Worm (Caenorhabditis elegans) whole organism, dauer: Measurements from ENCODE around the gene Y37A1A.2.

Source experiments
- unc-62 ChIP-seq: sonication (generic microtip); optimal IDR thresholded peaks from 2 replicates; lab custom pipeline; 2017; ENCODE audit warnings: missing biosample characterization, missing genetic modification reagents, missing genetic modification characterization

Gene Y37A1A.2

DNA sequence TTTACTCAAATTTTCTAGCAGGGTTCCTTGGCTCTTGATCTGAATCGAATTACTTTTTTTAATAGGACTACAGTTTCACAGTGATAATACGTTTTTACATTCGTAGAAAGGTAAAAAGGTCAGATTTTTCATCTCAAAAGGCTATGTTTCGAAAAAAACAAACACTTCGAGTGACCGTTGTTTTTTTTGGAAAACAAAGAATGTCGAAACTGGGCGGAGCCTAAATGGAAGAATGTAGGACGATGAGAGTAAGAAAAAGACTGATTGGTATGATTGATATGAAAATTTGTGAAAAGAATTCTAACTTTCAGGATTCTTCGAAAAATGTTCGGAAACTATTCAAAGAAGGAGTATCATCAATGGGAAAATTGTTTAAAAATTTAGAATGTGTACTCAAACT is at the start of gene Y37A1A.2:
TSS of gene Y37A1A.2 (minus strand) at position 101 of the 400 bp plus-strand sequence.
- TF ChIP-seq unc-62 (GFP tag; lab: Kevin White, UChicago) = no peak

DNA sequence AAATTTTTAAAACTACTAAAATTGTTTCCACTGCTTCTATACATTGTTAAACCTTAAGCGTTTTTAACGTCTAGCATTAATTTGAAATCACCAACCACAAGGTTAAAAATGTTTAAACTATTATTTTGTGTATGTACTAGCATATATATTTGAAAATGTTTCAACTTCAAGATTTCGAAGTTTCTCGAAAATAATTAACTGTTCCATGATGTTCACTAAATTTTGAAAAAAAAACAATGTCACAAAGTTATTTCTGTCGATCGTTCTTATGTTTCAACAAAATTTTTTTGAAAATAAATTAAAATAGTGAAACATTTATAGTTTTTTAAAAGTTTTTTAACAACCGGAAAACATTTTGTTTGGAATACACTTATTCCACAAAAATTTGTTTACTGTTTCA is 41.7 kb upstream of the Y37A1A.2 start:
- no peak for TF ChIP-seq unc-62 (GFP tag; lab: Kevin White, UChicago)

DNA sequence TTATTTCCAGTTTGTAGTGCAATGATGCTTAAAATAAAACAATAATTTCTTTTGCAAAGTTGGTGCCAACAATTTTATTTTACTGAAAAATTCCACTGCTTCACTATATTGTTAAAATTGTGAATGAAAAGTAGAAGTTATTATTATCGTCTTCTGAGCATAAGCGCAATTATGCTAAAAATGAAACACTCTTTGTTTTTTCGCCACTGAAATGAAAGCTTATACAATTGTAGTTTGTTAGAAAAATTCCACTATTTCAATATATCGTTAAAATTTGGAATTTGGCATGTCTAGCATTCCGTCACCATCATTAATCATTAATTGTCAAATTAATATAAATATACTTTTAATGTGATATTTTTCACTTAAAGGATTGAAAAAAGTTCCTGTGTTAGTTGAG is 41.1 kb upstream of the Y37A1A.2 start:
- TF ChIP-seq unc-62 (GFP tag; lab: Kevin White, UChicago) = no peak

DNA sequence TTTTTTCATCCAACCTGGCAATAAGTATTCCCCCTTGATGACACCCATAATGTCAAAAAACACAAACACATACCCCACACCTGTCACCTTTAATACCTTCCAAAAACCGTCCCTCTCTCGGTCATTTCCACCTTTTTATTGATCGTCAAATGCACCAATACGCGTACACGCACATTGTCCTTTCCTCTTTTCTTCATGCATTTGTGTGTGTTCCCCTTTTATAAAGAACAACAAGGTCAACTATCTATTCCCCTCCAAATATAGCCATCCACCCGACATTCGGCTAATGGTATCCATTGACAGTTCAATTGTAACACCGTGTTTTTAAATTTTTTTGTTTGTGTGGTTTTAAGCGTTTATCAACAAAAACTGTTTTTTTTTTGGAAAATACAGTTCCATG is 32.4 kb upstream of the Y37A1A.2 start:
- TF ChIP-seq unc-62 (GFP tag; lab: Kevin White, UChicago) = no peak

DNA sequence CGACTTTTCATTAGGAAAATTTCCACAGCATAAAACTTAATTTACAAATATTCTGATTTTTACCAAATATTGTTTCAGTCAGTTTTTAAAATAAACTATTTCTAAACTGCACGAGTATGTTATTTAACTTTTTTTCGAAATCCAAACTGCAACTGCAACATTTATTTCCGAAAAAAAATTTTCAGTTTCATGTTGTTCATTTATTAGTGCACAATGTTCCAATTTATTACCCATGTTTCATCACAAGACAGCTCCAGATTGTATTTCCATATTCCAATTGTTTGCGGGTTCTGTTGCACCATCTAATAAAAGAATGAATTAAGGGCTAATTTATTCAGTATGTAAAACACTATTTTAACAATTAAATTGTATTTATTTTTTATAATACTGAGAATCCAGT is 28.8 kb upstream of the Y37A1A.2 start:
- no peak for TF ChIP-seq unc-62 (GFP tag; lab: Kevin White, UChicago)

DNA sequence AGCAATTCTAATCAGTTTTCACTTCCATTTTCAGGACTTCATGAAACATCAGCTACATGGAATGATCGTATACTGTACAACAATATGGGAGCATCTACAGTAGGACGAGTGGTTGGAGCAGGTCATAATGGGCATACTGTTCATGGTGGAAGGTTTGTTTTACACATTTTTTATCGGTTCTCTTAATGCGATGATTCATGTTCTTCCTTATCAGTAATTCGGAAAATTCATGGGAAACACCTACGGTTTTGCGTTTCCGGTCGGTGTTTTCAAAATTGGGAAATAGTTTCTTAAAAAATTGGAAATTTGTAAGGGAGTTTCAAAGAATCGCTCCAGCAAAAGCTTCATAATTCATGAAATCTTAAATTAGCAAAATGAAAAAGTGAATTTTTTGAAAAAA is 28.0 kb upstream of the Y37A1A.2 start:
- no peak for TF ChIP-seq unc-62 (GFP tag; lab: Kevin White, UChicago)

DNA sequence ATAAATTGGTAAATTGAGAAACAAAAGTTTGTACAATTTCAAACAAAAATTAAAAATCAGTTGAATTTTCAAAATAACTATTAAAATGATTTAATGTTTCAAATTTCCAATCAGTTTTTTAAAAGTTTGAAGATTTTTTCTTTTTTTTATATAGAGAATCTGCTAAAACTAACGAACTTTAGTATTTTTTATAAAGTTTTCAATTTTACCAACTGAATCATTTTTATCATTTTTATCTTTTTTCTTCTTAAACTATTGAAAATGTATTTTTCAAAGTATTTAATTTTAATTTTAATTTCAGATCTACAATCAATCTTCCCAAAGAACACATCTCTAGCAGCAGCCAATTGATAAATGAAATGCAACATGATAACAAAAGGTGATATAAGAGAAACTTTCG is 21.3 kb upstream of the Y37A1A.2 start, which contains the start of gene Y37A1A.4:
TSS of gene Y37A1A.4 (plus strand) at position 301 of the 400 bp plus-strand sequence.
- no peak for TF ChIP-seq unc-62 (GFP tag; lab: Kevin White, UChicago)

DNA sequence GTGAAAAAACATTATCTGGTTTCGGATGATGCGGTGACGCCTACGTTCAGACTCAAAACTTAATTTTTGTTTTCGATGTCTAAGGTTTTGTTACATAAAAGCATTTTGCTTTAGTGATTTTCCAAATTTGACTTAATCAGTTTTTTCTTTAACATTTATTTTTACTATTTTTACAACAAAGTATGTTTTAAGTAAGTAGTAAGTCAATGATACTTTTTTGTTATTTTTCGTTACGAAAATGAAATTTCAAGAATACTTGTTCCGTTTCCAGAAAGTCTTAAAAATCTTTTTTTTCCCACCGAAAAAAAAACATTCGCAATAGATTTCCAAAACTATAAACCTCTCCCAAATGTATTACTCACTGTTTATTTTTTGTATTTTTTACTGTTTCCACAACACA is 14.8 kb upstream of the Y37A1A.2 start:
- TF ChIP-seq unc-62 (GFP tag; lab: Kevin White, UChicago) = no peak

DNA sequence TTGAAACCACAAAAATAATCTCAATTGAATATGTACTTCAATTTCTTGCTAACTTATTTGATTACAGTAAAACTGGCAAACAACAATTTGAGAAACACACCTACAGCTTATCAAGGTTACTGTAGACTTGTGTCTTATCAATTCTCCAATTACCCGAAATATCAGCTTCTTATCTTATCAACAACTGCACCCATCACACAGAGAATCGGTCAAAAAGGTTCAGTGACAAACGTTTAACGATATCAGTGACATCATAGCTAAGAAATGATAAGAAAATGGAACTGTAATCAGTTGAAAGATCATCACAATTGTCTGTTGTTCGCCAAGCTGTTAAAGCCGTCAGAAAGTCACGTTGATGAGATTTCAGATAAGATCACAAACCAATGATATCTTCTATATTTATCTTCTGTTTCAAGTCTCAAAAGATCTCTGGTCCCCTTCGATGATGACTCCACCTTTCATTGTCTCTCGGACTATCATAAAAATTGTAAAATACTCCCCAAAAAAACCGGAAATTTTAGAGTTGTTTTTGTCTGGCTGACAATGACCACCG is 6.5 kb upstream of the Y37A1A.2 start:
- TF ChIP-seq unc-62 (GFP tag; lab: Kevin White, UChicago) = no peak

DNA sequence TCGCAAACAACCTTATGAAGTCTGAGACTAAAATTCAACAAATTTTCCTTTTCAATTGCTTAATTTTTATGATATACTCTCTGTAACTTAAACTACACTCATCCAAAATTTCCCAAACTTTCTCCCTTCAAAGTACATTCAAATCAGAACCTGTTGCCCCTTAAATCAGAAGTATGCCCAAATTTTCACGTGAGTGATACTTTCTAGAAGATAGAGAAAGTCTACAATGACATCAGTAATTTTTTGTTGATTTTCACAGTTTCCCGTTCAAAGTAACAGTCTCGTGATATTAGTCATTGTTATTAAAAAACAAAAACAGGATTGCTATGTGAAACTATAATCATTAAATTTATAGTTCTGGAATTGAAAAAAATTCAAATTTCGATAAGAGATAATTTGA is 1.9 kb downstream of the Y37A1A.2 start:
- no peak for TF ChIP-seq unc-62 (GFP tag; lab: Kevin White, UChicago)

DNA sequence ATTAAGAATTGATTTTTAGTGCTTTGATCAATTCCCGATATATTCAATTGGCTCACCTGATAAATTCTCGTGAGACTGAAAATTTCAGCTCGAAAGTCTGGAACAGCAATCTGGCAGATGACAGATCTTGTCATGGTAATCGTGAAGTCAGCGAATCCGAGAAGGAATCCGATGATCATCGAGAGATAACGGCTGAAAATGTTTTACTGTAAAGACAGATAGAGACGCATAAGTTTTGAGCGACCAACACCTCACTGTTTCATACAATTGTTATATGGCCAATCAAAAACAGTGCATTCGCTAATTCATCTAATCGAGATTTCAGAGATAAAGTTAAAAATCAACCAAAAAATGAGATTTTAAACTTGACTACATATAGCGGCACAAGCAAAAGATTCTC is 6.5 kb downstream of the Y37A1A.2 start:
- TF ChIP-seq unc-62 (GFP tag; lab: Kevin White, UChicago) = no peak

DNA sequence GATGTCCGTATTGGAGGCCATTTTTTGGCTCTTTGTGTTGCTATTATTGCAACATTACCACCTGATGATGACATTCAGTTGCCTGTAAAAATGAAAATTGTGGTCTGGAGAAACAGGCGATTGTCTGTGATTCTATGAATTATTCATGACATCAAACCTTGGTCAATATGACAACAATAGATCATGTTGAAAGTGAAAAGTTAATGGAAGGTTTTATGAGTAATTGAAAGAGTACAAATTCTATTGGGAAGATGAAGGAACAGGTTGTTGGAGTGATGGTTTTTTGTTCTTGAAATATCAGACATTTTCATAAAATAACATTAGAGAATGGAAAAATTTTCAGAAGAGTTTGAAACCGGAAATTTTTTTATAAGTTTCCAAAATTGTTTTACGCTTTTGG is 10.1 kb downstream of the Y37A1A.2 start, which contains the start of gene Y37A1A.3:
TSS of gene Y37A1A.3 (minus strand) at position 101 of the 400 bp plus-strand sequence.
- TF ChIP-seq unc-62 (GFP tag; lab: Kevin White, UChicago) = no peak

DNA sequence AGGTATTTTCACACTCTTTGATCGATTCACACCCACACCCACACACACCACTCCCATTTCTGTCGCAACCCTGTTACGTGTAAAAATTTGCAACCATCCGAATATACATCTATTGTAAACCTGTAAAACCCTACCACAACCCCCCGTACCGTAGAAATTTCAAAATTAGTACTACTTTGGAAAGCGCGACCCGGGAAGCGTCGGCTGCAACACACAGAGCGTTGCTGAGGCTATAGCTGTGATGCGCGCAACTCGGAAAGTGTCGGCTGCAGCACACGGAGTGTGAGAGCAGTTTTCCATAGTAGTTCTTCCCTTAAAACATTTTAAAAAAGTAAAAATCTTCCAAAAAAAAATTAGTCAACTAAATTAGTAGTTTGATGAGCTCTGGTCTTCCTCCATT is 19.7 kb downstream of the Y37A1A.2 start:
- TF ChIP-seq unc-62 (GFP tag; lab: Kevin White, UChicago) = no peak

DNA sequence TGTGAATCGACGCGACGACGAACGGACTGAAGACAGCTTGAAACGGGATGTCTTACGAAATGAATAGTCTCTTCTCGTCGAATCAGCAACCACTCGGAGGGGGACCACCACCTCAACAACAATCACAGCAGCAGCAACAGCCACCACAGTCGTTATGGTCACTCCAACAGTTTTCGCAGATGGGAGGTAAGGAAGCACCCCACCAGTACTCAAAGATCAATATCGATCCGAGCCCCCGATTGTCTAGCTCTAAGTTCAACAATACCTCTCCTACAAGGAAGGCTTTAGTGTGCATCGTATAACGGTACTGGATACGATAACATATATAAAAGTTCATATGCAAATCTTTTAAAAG is 24.7 kb downstream of the Y37A1A.2 start:
- TF ChIP-seq unc-62 (GFP tag; lab: Kevin White, UChicago) = no peak

DNA sequence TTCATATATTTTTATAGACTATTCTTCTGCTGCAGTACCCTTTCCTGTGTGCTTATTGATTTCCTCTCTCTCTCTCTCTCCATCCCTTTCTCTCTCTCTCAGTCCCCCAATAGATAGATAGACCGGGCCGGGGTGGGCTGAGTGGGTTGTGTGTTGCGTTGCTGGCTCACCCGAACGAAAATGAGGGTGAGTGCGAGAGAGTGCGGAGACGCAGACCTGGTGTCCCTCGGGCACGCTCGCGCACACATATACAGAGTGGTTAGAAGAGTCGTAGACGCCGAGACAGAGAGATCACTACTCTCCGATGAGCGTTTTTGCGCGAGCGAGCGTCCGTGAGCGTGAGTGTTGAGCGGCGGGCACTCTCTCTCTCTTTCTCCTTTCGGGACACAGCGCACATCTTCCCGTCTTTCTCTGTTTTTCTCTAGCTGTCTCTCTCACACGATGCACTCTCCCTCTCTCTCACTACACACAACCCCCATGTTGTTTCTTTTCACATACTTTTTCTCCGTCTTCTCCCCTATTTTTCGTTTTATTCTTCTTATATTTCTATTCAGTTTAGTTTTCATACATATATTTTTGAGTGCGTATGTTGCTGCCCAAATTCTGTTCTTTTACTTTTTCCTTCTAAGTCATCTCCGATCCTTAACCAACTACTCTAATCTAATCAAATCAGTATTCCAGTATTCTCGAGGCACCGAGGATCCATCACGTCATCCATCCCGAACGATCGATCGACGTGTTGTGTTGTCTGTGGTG is 25.2 kb downstream of the Y37A1A.2 start, which contains the start of gene lin-66:
TSS of gene lin-66 (plus strand) at position 672 of the 756 bp plus-strand sequence.
- TF ChIP-seq unc-62 (GFP tag; lab: Kevin White, UChicago) = no peak

DNA sequence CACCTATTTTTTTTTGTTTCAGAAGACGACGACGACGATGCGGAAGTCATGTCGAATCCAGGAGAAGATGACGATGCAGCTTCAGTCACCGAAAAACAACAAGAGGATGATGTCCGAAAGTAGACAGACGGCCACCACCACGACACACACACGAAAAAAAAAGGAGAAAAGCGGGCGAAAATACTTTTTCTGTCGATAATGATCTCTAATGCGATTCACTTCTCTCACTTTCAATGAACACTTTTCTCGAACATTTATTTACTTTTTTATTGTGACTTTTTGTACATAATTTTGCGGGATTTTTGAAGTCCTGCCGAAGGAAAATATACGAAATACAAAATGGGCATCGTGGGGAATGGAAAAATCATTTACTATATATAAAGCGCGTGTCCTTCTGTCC is 28.9 kb downstream of the Y37A1A.2 start:
- no peak for TF ChIP-seq unc-62 (GFP tag; lab: Kevin White, UChicago)

DNA sequence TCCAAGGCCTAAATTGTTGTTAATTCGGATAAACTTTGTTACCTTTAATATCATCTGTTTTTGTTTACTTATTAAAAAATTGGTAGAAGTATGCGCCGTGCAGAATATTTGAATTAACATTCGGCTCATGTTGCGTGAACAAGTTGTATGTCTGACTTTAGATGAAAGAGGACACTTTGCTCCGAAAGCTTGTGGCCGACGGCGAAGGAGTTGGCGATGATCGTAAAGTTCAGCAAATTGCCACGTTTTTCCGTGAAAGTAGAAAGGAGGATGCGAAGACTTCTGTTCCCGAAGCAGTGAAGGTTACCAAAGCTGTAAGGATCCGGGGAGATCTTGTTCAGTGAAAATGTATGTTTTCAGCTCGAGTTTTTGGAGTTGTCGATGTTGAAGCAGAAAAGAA is 30.3 kb downstream of the Y37A1A.2 start, which contains the start of gene thoc-7:
TSS of gene thoc-7 (plus strand) at position 162 of the 400 bp plus-strand sequence.
- no peak for TF ChIP-seq unc-62 (GFP tag; lab: Kevin White, UChicago)
